Worm (Caenorhabditis elegans) whole organism, L1 larva: ENCODE measurements around the gene npp-23.

ENCODE experiments used
- Y116A8C.19 ChIP-seq: sonication (generic microtip); optimal IDR thresholded peaks from 2 replicates; lab custom pipeline; 2016; ENCODE audit warnings: missing compliant biosample characterization, missing genetic modification characterization, borderline replicate concordance
- ceh-63 ChIP-seq: fragments of 200-800 bp; sonication (Bioruptor generic); optimal IDR thresholded peaks from 2 replicates; lab custom pipeline; 2018; ENCODE audit warnings: mild to moderate bottlenecking, missing genetic modification characterization, missing compliant biosample characterization
- ceh-8 ChIP-seq: fragments of 200-800 bp; sonication (Bioruptor generic); optimal IDR thresholded peaks from 2 replicates; lab custom pipeline; 2018; ENCODE audit warnings: mild to moderate bottlenecking, missing genetic modification characterization, moderate library complexity, missing compliant biosample characterization
- ces-1 ChIP-seq: fragments of 150-350 bp; optimal IDR thresholded peaks from 2 replicates; lab custom pipeline; 2014; ENCODE audit warnings: missing biosample characterization, missing genetic modification reagents, missing genetic modification characterization
- dpl-1 ChIP-seq, 3 experiments: fragments of 150-350 bp in 2 of 3; sonication (generic microtip) in 1 of 3; optimal IDR thresholded peaks; 2 replicates each; lab custom pipeline; 2014 to 2017; ENCODE audit warnings: missing biosample characterization in 3 of 3, missing genetic modification characterization in 3 of 3, missing genetic modification reagents in 3 of 3
- dsc-1 ChIP-seq: sonication (generic microtip); optimal IDR thresholded peaks from 2 replicates; lab custom pipeline; 2016; ENCODE audit warnings: mild to moderate bottlenecking, missing genetic modification characterization, missing compliant biosample characterization
- efl-1 ChIP-seq, 4 experiments: fragments of 150-350 bp; optimal IDR thresholded peaks in 3 of 4; peaks in 1 of 4; 1 replicate in 1 of 4; 2 replicates in 3 of 4; lab custom pipeline; 2014; ENCODE audit warnings: missing biosample characterization in 2 of 4, missing genetic modification characterization in 2 of 4, missing genetic modification reagents in 2 of 4
- fkh-10 ChIP-seq: sonication (generic microtip); optimal IDR thresholded peaks from 2 replicates; lab custom pipeline; 2017; ENCODE audit warnings: missing biosample characterization, missing genetic modification reagents, missing genetic modification characterization
- fkh-8 ChIP-seq: sonication (generic microtip); optimal IDR thresholded peaks from 2 replicates; lab custom pipeline; 2016; ENCODE audit warnings: mild to moderate bottlenecking, missing genetic modification characterization, missing compliant biosample characterization
- hpl-2 ChIP-seq: fragments of 150-350 bp; optimal IDR thresholded peaks from 2 replicates; lab custom pipeline; 2014; ENCODE audit warnings: missing biosample characterization, missing genetic modification reagents, missing genetic modification characterization
- lin-14 ChIP-seq: fragments of 200-800 bp; sonication (Bioruptor generic); optimal IDR thresholded peaks from 2 replicates; lab custom pipeline; 2018; ENCODE audit warnings: mild to moderate bottlenecking, missing genetic modification characterization, moderate library complexity, missing compliant biosample characterization
- lin-15B ChIP-seq: fragments of 150-350 bp; sonication (generic microtip); optimal IDR thresholded peaks from 3 replicates; lab custom pipeline; 2014; ENCODE audit warnings: missing biosample characterization, missing genetic modification characterization
- lir-3 ChIP-seq: sonication (generic microtip); optimal IDR thresholded peaks from 2 replicates; lab custom pipeline; 2016; ENCODE audit warnings: mild to moderate bottlenecking, missing genetic modification characterization, moderate library complexity, missing compliant biosample characterization; ENCODE audit not compliant: poor library complexity
- nhr-28 ChIP-seq: fragments of 150-350 bp; optimal IDR thresholded peaks from 2 replicates; lab custom pipeline; 2014; ENCODE audit warnings: missing biosample characterization, missing genetic modification characterization
- nhr-47 ChIP-seq: sonication (generic microtip); optimal IDR thresholded peaks from 2 replicates; lab custom pipeline; 2016; ENCODE audit warnings: mild to moderate bottlenecking, missing genetic modification characterization, moderate library complexity, missing compliant biosample characterization
- nhr-84 ChIP-seq: sonication (generic microtip); optimal IDR thresholded peaks from 2 replicates; lab custom pipeline; 2017; ENCODE audit warnings: missing biosample characterization, missing genetic modification characterization
- nhr-90 ChIP-seq: sonication (generic microtip); optimal IDR thresholded peaks from 2 replicates; lab custom pipeline; 2016; ENCODE audit warnings: mild to moderate bottlenecking, missing genetic modification characterization, missing compliant biosample characterization; ENCODE audit not compliant: poor library complexity
- sup-37 ChIP-seq: fragments of 200-800 bp; sonication (Bioruptor generic); optimal IDR thresholded peaks from 2 replicates; lab custom pipeline; 2018; ENCODE audit warnings: mild to moderate bottlenecking, missing genetic modification characterization, missing compliant biosample characterization
- swsn-7 ChIP-seq: sonication (generic microtip); optimal IDR thresholded peaks from 2 replicates; lab custom pipeline; 2016; ENCODE audit warnings: missing genetic modification characterization, missing compliant biosample characterization
- unc-62 ChIP-seq: fragments of 150-350 bp; optimal IDR thresholded peaks from 2 replicates; lab custom pipeline; 2014; ENCODE audit warnings: missing biosample characterization, missing genetic modification reagents, missing genetic modification characterization

Gene npp-23

ce11 chrIV:8820041-8820440, 49.4 kb downstream of the npp-23 start, which contains the start of gene T28C6.3:
TSS of gene T28C6.3 (plus strand) at chrIV:8820341.
- no peak for TF ChIP-seq dsc-1 (tag; lab: Kevin White, UChicago)
- TF ChIP-seq efl-1 (optimal IDR thresholded peaks at IDR 0.05; lab: Kevin White, UChicago) = no peak
- peak in 1 of 2 experiments; percentile 9 for TF ChIP-seq efl-1 (GFP tag; optimal IDR thresholded peaks at IDR 0.05 in 1 of 2; lab: Kevin White, UChicago)
- TF ChIP-seq Y116A8C.19 (tag; lab: Kevin White, UChicago) = no peak

ce11 chrIV:8819471-8819870, 50.0 kb downstream of the npp-23 start:
- TF ChIP-seq sup-37 (no peak), nhr-47 (tag; lab: Kevin White, UChicago) (no peak), fkh-8 (tag; lab: Kevin White, UChicago) (no peak), nhr-84 (no peak), hpl-2 (GFP tag; lab: Kevin White, UChicago) (no peak), dpl-1 (GFP tag; optimal IDR thresholded peaks at IDR 0.05; lab: Kevin White, UChicago) (no peak), lin-14 (GFP tag; lab: Kevin White, UChicago) (no peak), fkh-10 (GFP tag; lab: Kevin White, UChicago) (no peak), ces-1 (GFP tag; lab: Kevin White, UChicago) (no peak), ceh-8 (GFP tag; lab: Kevin White, UChicago) (no peak), lir-3 (tag; lab: Kevin White, UChicago) (no peak), Y116A8C.19 (tag; lab: Kevin White, UChicago) (no peak), nhr-90 (tag; lab: Kevin White, UChicago) (no peak), ceh-63 (GFP tag; lab: Kevin White, UChicago) (no peak), lin-15B (tag; lab: Kevin White, UChicago) (no peak), swsn-7 (tag; lab: Kevin White, UChicago) (no peak), unc-62 (no peak), nhr-28 (no peak)
- TF ChIP-seq, all 84 proteins: peak for 0
